Fruit fly (Drosophila melanogaster) whole organism, wandering third instar larva: ENCODE data around the gene Usp5.
A peak's percentile ranks its signal among the peaks of the same experiment; 100 is the strongest.

Experiments used
- Abd-B ChIP-seq: fragments of >200 bp; optimal IDR thresholded peaks from 2 replicates; lab custom pipeline; 2017; ENCODE audit warnings: missing biosample characterization, missing genetic modification characterization
- CG32264 ChIP-seq: fragments of 200-800 bp; sonication (Bioruptor generic); optimal IDR thresholded peaks from 2 replicates; lab custom pipeline; 2016; ENCODE audit warnings: missing biosample characterization, missing genetic modification characterization
- CG9705 ChIP-seq: fragments of 200-800 bp; sonication (Bioruptor generic); optimal IDR thresholded peaks from 2 replicates; lab custom pipeline; 2018; ENCODE audit warnings: missing biosample characterization, mild to moderate bottlenecking, missing genetic modification characterization
- Dfd ChIP-seq: fragments of >200 bp; optimal IDR thresholded peaks from 2 replicates; lab custom pipeline; 2017; ENCODE audit warnings: missing biosample characterization, missing genetic modification characterization
- Dif ChIP-seq: fragments of 200-275, 200-300 bp; sonication (Bioruptor generic); optimal IDR thresholded peaks from 2 replicates; lab custom pipeline; 2018; ENCODE audit warnings: missing biosample characterization, missing genetic modification characterization; ENCODE audit not compliant: partially characterized antibody
- GATAd ChIP-seq: sonication (Bioruptor generic); optimal IDR thresholded peaks from 2 replicates; lab custom pipeline; 2016; ENCODE audit warnings: missing biosample characterization, missing genetic modification characterization
- HLH106 ChIP-seq: fragments of 200-800 bp; optimal IDR thresholded peaks from 3 replicates; lab custom pipeline; 2019; ENCODE audit warnings: missing biosample characterization, mild to moderate bottlenecking, missing genetic modification characterization, moderate library complexity
- Hnf4 ChIP-seq: fragments of 200-800 bp; sonication (Bioruptor generic); optimal IDR thresholded peaks from 2 replicates; lab custom pipeline; 2016; ENCODE audit warnings: missing biosample characterization, mild to moderate bottlenecking, missing genetic modification characterization
- Hr78 ChIP-seq: fragments of >200 bp; optimal IDR thresholded peaks from 2 replicates; lab custom pipeline; 2017; ENCODE audit warnings: missing biosample characterization, missing genetic modification characterization
- Hr83 ChIP-seq: fragments of 200-300 bp; sonication (Bioruptor generic); optimal IDR thresholded peaks from 2 replicates; lab custom pipeline; 2016; ENCODE audit warnings: missing biosample characterization, mild to moderate bottlenecking, missing genetic modification characterization, moderate library complexity; ENCODE audit not compliant: poor library complexity, severe bottlenecking
- Jra ChIP-seq: sonication (Bioruptor generic); optimal IDR thresholded peaks from 2 replicates; lab custom pipeline; 2016; ENCODE audit warnings: missing biosample characterization, missing genetic modification characterization
- Myc ChIP-seq: fragments of >200 bp; optimal IDR thresholded peaks from 2 replicates; lab custom pipeline; 2017
- OdsH ChIP-seq: fragments of 200-800 bp; sonication (Bioruptor generic); optimal IDR thresholded peaks from 2 replicates; lab custom pipeline; 2016; ENCODE audit warnings: missing biosample characterization, mild to moderate bottlenecking, missing genetic modification characterization
- Rel ChIP-seq, 2 experiments: fragments of 200-800 bp; sonication (Bioruptor generic) in 1 of 2; optimal IDR thresholded peaks; 2 replicates in 1 of 2; 3 replicates in 1 of 2; lab custom pipeline; 2016 to 2019; ENCODE audit warnings: mild to moderate bottlenecking in 2 of 2, missing biosample characterization in 2 of 2, missing genetic modification characterization in 2 of 2, moderate library complexity in 1 of 2
- Sp1 ChIP-seq: fragments of 200-800 bp; sonication (Bioruptor generic); optimal IDR thresholded peaks from 3 replicates; lab custom pipeline; 2019; ENCODE audit warnings: missing biosample characterization, mild to moderate bottlenecking, missing genetic modification characterization, moderate library complexity
- br ChIP-seq: fragments of 200-800 bp; sonication (Bioruptor generic); optimal IDR thresholded peaks from 2 replicates; lab custom pipeline; 2016; ENCODE audit warnings: missing biosample characterization, missing genetic modification characterization
- brk ChIP-seq: fragments of 200-800 bp; sonication (Bioruptor generic); optimal IDR thresholded peaks from 2 replicates; lab custom pipeline; 2016; ENCODE audit warnings: missing biosample characterization, mild to moderate bottlenecking, missing genetic modification characterization
- dl ChIP-seq, 2 experiments: fragments of 175-275, 200-275 bp in 1 of 2; fragments of 200-275 bp in 1 of 2; sonication (Bioruptor generic); optimal IDR thresholded peaks; lab custom pipeline; 2018; ENCODE audit warnings: mild to moderate bottlenecking in 2 of 2, missing biosample characterization in 2 of 2, missing genetic modification characterization in 2 of 2, moderate library complexity in 2 of 2; ENCODE audit not compliant: partially characterized antibody in 2 of 2, insufficient read depth in 1 of 2
- dmrt93B ChIP-seq: fragments of 200-800 bp; sonication (Bioruptor generic); optimal IDR thresholded peaks from 2 replicates; lab custom pipeline; 2018; ENCODE audit warnings: missing biosample characterization, mild to moderate bottlenecking, missing genetic modification characterization
- dsf ChIP-seq: sonication (Bioruptor generic); optimal IDR thresholded peaks from 2 replicates; lab custom pipeline; 2016; ENCODE audit warnings: missing biosample characterization, missing genetic modification characterization, borderline replicate concordance
- foxo ChIP-seq, 2 experiments: fragments of 200-800 bp; sonication (Bioruptor generic); optimal IDR thresholded peaks; 2 replicates in 1 of 2; 3 replicates in 1 of 2; lab custom pipeline; 2016 to 2017; ENCODE audit warnings: missing biosample characterization in 2 of 2, missing genetic modification characterization in 2 of 2
- fru ChIP-seq: fragments of 200-800 bp; sonication (Bioruptor generic); optimal IDR thresholded peaks from 3 replicates; lab custom pipeline; 2016; ENCODE audit warnings: missing biosample characterization, mild to moderate bottlenecking, missing genetic modification characterization
- h ChIP-seq: fragments of 200-800 bp; sonication (Bioruptor generic); optimal IDR thresholded peaks from 3 replicates; lab custom pipeline; 2016; ENCODE audit warnings: missing biosample characterization, mild to moderate bottlenecking, missing genetic modification characterization
- jim ChIP-seq: fragments of 175-275, 200-325 bp; sonication (Bioruptor generic); optimal IDR thresholded peaks from 2 replicates; lab custom pipeline; 2016; ENCODE audit warnings: missing biosample characterization, mild to moderate bottlenecking, missing genetic modification characterization
- pan ChIP-seq: fragments of >200 bp; optimal IDR thresholded peaks from 2 replicates; lab custom pipeline; 2017
- psq ChIP-seq: fragments of 200-800 bp; sonication (Bioruptor generic); optimal IDR thresholded peaks from 3 replicates; lab custom pipeline; 2017; ENCODE audit warnings: missing biosample characterization, mild to moderate bottlenecking, missing genetic modification characterization, moderate library complexity
- rgr ChIP-seq: fragments of 200-800 bp; sonication (Bioruptor generic); optimal IDR thresholded peaks from 3 replicates; lab custom pipeline; 2016; ENCODE audit warnings: missing biosample characterization, mild to moderate bottlenecking, missing genetic modification characterization
- sage ChIP-seq: fragments of 200-800 bp; sonication (Bioruptor generic); optimal IDR thresholded peaks from 2 replicates; lab custom pipeline; 2016; ENCODE audit warnings: missing biosample characterization, mild to moderate bottlenecking, missing genetic modification characterization
- sv ChIP-seq: fragments of 200-800 bp; sonication (Bioruptor generic); optimal IDR thresholded peaks from 3 replicates; lab custom pipeline; 2016; ENCODE audit warnings: missing biosample characterization, missing genetic modification characterization
- tai ChIP-seq: sonication (Bioruptor generic); optimal IDR thresholded peaks from 2 replicates; lab custom pipeline; 2016; ENCODE audit warnings: missing biosample characterization, missing genetic modification characterization
- usp ChIP-seq: fragments of >200 bp; optimal IDR thresholded peaks from 2 replicates; lab custom pipeline; 2017; ENCODE audit warnings: missing biosample characterization, missing genetic modification characterization
- woc ChIP-seq: sonication (Bioruptor generic); optimal IDR thresholded peaks from 2 replicates; lab custom pipeline; 2016; ENCODE audit warnings: missing biosample characterization, mild to moderate bottlenecking, missing genetic modification characterization

The Usp5 gene

dm6 chr3L:3149060-3149872 is 1.1 kb upstream of the Usp5 start:
- TF ChIP-seq br (GFP tag; lab: Kevin White, UChicago) (no peak), HLH106 (tag; lab: Kevin White, UChicago) (no peak), h (GFP tag; lab: Kevin White, UChicago) (peak; percentile 9), psq (GFP tag; lab: Kevin White, UChicago) (peak; percentile 62), Sp1 (GFP tag; lab: Kevin White, UChicago) (peak; percentile 47), woc (GFP tag; lab: Kevin White, UChicago) (no peak), Hr83 (no peak), rgr (no peak), Rel (GFP tag; optimal IDR thresholded peaks at IDR 0.05; lab: Kevin White, UChicago) (no peak), Rel (tag; optimal IDR thresholded peaks at IDR 0.05; lab: Kevin White, UChicago) (peak; percentile 14)

dm6 chr3L:3143383-3143962 is 4.7 kb downstream of the Usp5 start, which contains the start of the genes CG11537 and Alg2:
TSS of gene CG11537 (minus strand) at chr3L:3143457.
TSS of gene Alg2 (plus strand) at chr3L:3143808.
- TF ChIP-seq Abd-B (GFP tag; lab: Kevin White, UChicago) (no peak), sage (GFP tag; lab: Kevin White, UChicago) (no peak), Jra (GFP tag; lab: Kevin White, UChicago) (no peak), Hr78 (GFP tag; lab: Kevin White, UChicago) (no peak), dl (GFP tag; optimal IDR thresholded peaks at IDR 0.05; lab: Kevin White, UChicago; ENCODE audit: insufficient read depth in 1 of 2, partially characterized antibody in 2 of 2) (no peak), Hnf4 (GFP tag; lab: Kevin White, UChicago) (no peak), foxo (GFP tag; optimal IDR thresholded peaks at IDR 0.05; lab: Kevin White, UChicago) (peak in 1 of 2 experiments; percentile 27), h (GFP tag; lab: Kevin White, UChicago) (no peak), dsf (no peak), Sp1 (GFP tag; lab: Kevin White, UChicago) (peak; percentile 13), brk (GFP tag; lab: Kevin White, UChicago) (no peak), CG9705 (GFP tag; lab: Kevin White, UChicago) (no peak), woc (GFP tag; lab: Kevin White, UChicago) (no peak), OdsH (GFP tag; lab: Kevin White, UChicago) (no peak), GATAd (GFP tag; lab: Kevin White, UChicago) (no peak), tai (no peak), br (GFP tag; lab: Kevin White, UChicago) (no peak), Myc (lab: Kevin White, UChicago) (peak; percentile 35), pan (no peak), psq (GFP tag; lab: Kevin White, UChicago) (peak; percentile 0), HLH106 (tag; lab: Kevin White, UChicago) (peak; percentile 22), Hr83 (no peak), dmrt93B (GFP tag; lab: Kevin White, UChicago) (no peak), rgr (peak; percentile 29), Rel (GFP tag; optimal IDR thresholded peaks at IDR 0.05; lab: Kevin White, UChicago) (no peak), Rel (tag; optimal IDR thresholded peaks at IDR 0.05; lab: Kevin White, UChicago) (peak; percentile 4)

dm6 chr3L:3142516-3143382 is 5.4 kb downstream of the Usp5 start:
- TF ChIP-seq h (GFP tag; lab: Kevin White, UChicago) (peak; percentile 61), Rel (GFP tag; optimal IDR thresholded peaks at IDR 0.05; lab: Kevin White, UChicago) (no peak), Rel (tag; optimal IDR thresholded peaks at IDR 0.05; lab: Kevin White, UChicago) (peak; percentile 33), jim (no peak)
- TF ChIP-seq, all 38 proteins: peak for 2

- TF ChIP-seq Hnf4 (GFP tag; lab: Kevin White, UChicago) (no peak), CG32264 (GFP tag; lab: Kevin White, UChicago) (no peak), pan (no peak), Myc (lab: Kevin White, UChicago) (no peak), Hr83 (no peak), sv (GFP tag; lab: Kevin White, UChicago) (no peak), Dfd (GFP tag; lab: Kevin White, UChicago) (no peak), fru (no peak), Rel (GFP tag; optimal IDR thresholded peaks at IDR 0.05; lab: Kevin White, UChicago) (no peak), Rel (tag; optimal IDR thresholded peaks at IDR 0.05; lab: Kevin White, UChicago) (no peak), usp (no peak), GATAd (GFP tag; lab: Kevin White, UChicago) (no peak), foxo (GFP tag; optimal IDR thresholded peaks at IDR 0.05; lab: Kevin White, UChicago) (no peak), Dif (GFP tag; lab: Kevin White, UChicago) (no peak), h (GFP tag; lab: Kevin White, UChicago) (no peak), sage (GFP tag; lab: Kevin White, UChicago) (no peak)
These were observed 6.7 kb downstream of the Usp5 start for dm6 chr3L:3141411-3141810.
